Worm (Caenorhabditis elegans): ENCODE results near the gene mom-1.

The mom-1 gene

DNA sequence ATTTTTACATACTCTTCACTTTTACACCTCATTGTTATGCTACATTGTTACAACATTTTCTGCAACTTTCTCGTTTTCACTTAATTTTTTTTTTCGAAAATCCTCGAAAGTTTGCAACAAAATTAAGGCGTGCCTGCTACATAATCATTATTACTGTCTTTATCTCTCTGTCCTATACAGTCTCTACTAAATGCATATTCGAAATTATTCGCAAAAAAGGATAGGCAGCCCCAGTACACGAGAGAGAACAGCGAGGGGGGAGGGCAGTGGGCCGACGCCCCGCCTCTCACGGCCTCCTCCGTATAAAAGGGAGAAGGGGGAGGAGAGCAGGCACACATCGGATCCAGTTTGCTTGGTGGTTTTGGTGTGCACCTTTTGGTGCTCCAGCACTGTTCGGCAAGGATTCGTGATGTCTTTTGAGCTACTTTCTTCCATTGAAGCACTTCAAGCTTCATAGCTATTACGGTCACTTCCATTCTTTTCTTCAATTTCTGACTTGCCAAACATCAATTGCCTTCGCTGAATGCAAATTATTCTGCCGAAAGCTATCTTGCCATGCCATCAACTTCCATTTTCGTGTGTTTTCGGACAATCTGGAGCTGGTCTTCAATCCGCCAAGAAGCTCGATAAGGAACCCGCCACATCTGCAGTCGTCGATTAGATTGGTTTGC is 40.8 kb upstream of the mom-1 start (continued):
- TF ChIP-seq egl-27 (tag; optimal IDR thresholded peaks at IDR 0.05), result no peak
- TF ChIP-seq nhr-25 (tag; optimal IDR thresholded peaks at IDR 0.05; ENCODE audit: borderline replicate concordance, insufficient read depth), result no peak
- peak; percentile 8 to 32 for TF ChIP-seq daf-16 (GFP tag; optimal IDR thresholded peaks at IDR 0.05)
- peak; percentile 34 for TF ChIP-seq daf-16 (tag; optimal IDR thresholded peaks at IDR 0.05)
- TF ChIP-seq T26A8.4 (GFP tag; IDR thresholded peaks at IDR 0.05), result peak; percentile 69; the same call in 1 of the 2 replicates
- TF ChIP-seq hlh-30 (tag; optimal IDR thresholded peaks at IDR 0.05; ENCODE audit: insufficient read depth), result peak; percentile 7
- peak in 1 of 2 experiments; percentile 36 for TF ChIP-seq hif-1 (tag; optimal IDR thresholded peaks at IDR 0.05)
- TF ChIP-seq zip-11 (GFP tag; IDR thresholded peaks at IDR 0.05), result no peak
- no peak for TF ChIP-seq ceh-44 (GFP tag; IDR thresholded peaks at IDR 0.05)
- TF ChIP-seq snpc-1.2 (GFP tag; IDR thresholded peaks at IDR 0.05), result no peak
- no peak for TF ChIP-seq lin-1 (GFP tag; IDR thresholded peaks at IDR 0.05)
- TF ChIP-seq arid-1 (GFP tag; conservative IDR thresholded peaks at IDR 0.05), result no peak
- TF ChIP-seq nhr-10 (tag; optimal IDR thresholded peaks at IDR 0.05), result peak; percentile 55
- no peak for TF ChIP-seq D1046.2 (GFP tag; IDR thresholded peaks at IDR 0.05)
- TF ChIP-seq hlh-11 (tag; optimal IDR thresholded peaks at IDR 0.05), result peak; percentile 71
- no peak for TF ChIP-seq ceh-28 (tag; optimal IDR thresholded peaks at IDR 0.05)
- TF ChIP-seq mdt-29 (GFP tag; IDR thresholded peaks at IDR 0.05), result peak; percentile 79
- peak; percentile 57; the same call in 1 of the 2 replicates for TF ChIP-seq pha-4 (GFP tag; IDR thresholded peaks at IDR 0.05)
- TF ChIP-seq pha-4 (tag; optimal IDR thresholded peaks at IDR 0.05), result no peak
- TF ChIP-seq mxl-3 (GFP tag; optimal IDR thresholded peaks at IDR 0.05), result no peak
- no peak for TF ChIP-seq ceh-62 (tag; optimal IDR thresholded peaks at IDR 0.05)
- 0 out of 2 replicates have a peak, but pooled peaks have one; percentile 5 for TF ChIP-seq saeg-2 (GFP tag; IDR thresholded peaks at IDR 0.05)
- TF ChIP-seq ama-1 (optimal IDR thresholded peaks at IDR 0.05), result peak; percentile 99
- no peak for TF ChIP-seq ceh-82 (tag; optimal IDR thresholded peaks at IDR 0.05)
- no peak for TF ChIP-seq daf-8 (GFP tag; IDR thresholded peaks at IDR 0.05)
- TF ChIP-seq ctbp-1 (GFP tag; IDR thresholded peaks at IDR 0.05), result no peak
- TF ChIP-seq hmg-1.1 (GFP tag; IDR thresholded peaks at IDR 0.05), result peak; percentile 65
- no peak for TF ChIP-seq F44E2.7 (GFP tag; IDR thresholded peaks at IDR 0.05)
- TF ChIP-seq mxl-2 (GFP tag; conservative IDR thresholded peaks at IDR 0.05), result 0 out of 2 replicates have a peak, but pooled peaks have one; percentile 2
- no peak for TF ChIP-seq Y48G9A.11 (GFP tag; IDR thresholded peaks at IDR 0.05)
- no peak for TF ChIP-seq aly-2 (tag; optimal IDR thresholded peaks at IDR 0.05)
- no peak for TF ChIP-seq lin-15B (tag; optimal IDR thresholded peaks at IDR 0.05)
- no peak for TF ChIP-seq skn-1 (tag; optimal IDR thresholded peaks at IDR 0.05)
- TF ChIP-seq F26F4.8 (GFP tag; conservative IDR thresholded peaks at IDR 0.05), result no peak
- TF ChIP-seq nhr-42 (GFP tag; IDR thresholded peaks at IDR 0.05), result no peak; the same call in 1 of the 2 replicates
- TF ChIP-seq rbr-2 (tag; optimal IDR thresholded peaks at IDR 0.05), result peak; percentile 37
- no peak for TF ChIP-seq dve-1 (tag; optimal IDR thresholded peaks at IDR 0.05; ENCODE audit: insufficient read depth)
- no peak for TF ChIP-seq attf-4 (tag; optimal IDR thresholded peaks at IDR 0.05)
- peak; percentile 44; the same call in 1 of the 2 replicates for TF ChIP-seq zfp-3 (GFP tag; conservative IDR thresholded peaks at IDR 0.05)
- TF ChIP-seq unc-62 (GFP tag; optimal IDR thresholded peaks at IDR 0.05 in 1 of 2), result no peak
- no peak for TF ChIP-seq unc-62 (tag; optimal IDR thresholded peaks at IDR 0.05)
- no peak for TF ChIP-seq spr-1 (tag; optimal IDR thresholded peaks at IDR 0.05)
- TF ChIP-seq lin-38 (GFP tag; IDR thresholded peaks at IDR 0.05), result no peak
- TF ChIP-seq mdl-1 (tag; optimal IDR thresholded peaks at IDR 0.05), result peak; percentile 30 to 31
- no peak for TF ChIP-seq zip-2 (tag; optimal IDR thresholded peaks at IDR 0.05)
- no peak for TF ChIP-seq jun-1 (tag; optimal IDR thresholded peaks at IDR 0.05)
- no peak for TF ChIP-seq pqm-1 (tag; optimal IDR thresholded peaks at IDR 0.05)
- no peak for TF ChIP-seq mes-2 (tag; optimal IDR thresholded peaks at IDR 0.05; ENCODE audit: poor library complexity, severe bottlenecking)
- TF ChIP-seq duxl-1 (tag; optimal IDR thresholded peaks at IDR 0.05; ENCODE audit: poor library complexity), result no peak
- peak; percentile 62; the same call in 1 of the 2 replicates for TF ChIP-seq tra-1 (GFP tag; IDR thresholded peaks at IDR 0.05)

All from whole organism, L4 larva.